Fruit fly (Drosophila melanogaster): ENCODE results near the gene Tpt.
A peak's percentile ranks its signal among the peaks of the same experiment; 100 is the strongest.

Tpt gene

DNA sequence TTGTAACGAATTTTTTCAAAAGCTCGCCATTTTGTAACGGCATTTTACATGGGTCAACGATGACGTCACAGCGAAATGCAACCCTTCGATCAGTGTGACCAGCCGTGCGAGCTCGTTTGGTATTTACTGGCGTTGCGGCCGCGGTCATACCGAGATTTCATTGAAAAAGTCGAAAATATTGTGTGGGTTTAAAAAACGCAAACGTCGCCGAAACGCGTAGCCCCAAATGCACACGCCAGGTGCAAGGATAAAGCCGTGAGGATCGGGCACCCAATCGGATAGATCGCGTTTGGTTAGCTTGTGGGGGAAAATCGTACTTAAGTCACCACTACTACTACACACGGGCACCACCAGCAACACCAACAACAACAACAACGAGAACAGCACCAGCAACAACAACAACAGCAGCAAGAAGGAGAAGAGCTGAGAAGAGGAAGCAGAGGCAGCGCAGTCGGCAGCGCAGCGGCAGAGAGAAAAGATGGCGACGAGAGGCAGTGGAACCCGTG, 19.8 kb upstream of the Tpt start, which contains the start of gene Cbl (continued):
- TF ChIP-seq CG10267 (tag; optimal IDR thresholded peaks at IDR 0.05), result peak; percentile 73
- TF ChIP-seq zen2 (GFP tag; IDR thresholded peaks at IDR 0.05; ENCODE audit: partially characterized antibody), result no peak
- no peak for TF ChIP-seq CG16813 (GFP tag; IDR thresholded peaks at IDR 0.05; ENCODE audit: partially characterized antibody)
- TF ChIP-seq Sox100B (GFP tag; optimal IDR thresholded peaks at IDR 0.05), result no peak
- TF ChIP-seq CG6689 (GFP tag; IDR thresholded peaks at IDR 0.05), result no peak
- peak; percentile 67 for TF ChIP-seq sens (GFP tag)
- peak; percentile 22; the same call in 1 of the 3 replicates for TF ChIP-seq knrl (GFP tag; IDR thresholded peaks at IDR 0.05; ENCODE audit: partially characterized antibody)
- TF ChIP-seq Fer2 (tag; optimal IDR thresholded peaks at IDR 0.05), result no peak
- no peak for TF ChIP-seq CG7963 (GFP tag; IDR thresholded peaks at IDR 0.05; ENCODE audit: partially characterized antibody)
- TF ChIP-seq CG17568 (GFP tag; optimal IDR thresholded peaks at IDR 0.05), result no peak
- no peak for TF ChIP-seq fd96Cb (tag; optimal IDR thresholded peaks at IDR 0.05)
- peak; percentile 55 for TF ChIP-seq Ets65A (GFP tag)
- no peak for TF ChIP-seq CG31224 (GFP tag; IDR thresholded peaks at IDR 0.05)
- TF ChIP-seq CHES-1-like (GFP tag; optimal IDR thresholded peaks at IDR 0.05), result peak; percentile 25
- no peak for TF ChIP-seq CG12236 (GFP tag; optimal IDR thresholded peaks at IDR 0.05)
- peak in 1 of 2 experiments; percentile 23 for TF ChIP-seq insv (GFP tag; optimal IDR thresholded peaks at IDR 0.05)
- TF ChIP-seq Lhr (GFP tag; optimal IDR thresholded peaks at IDR 0.05), result peak; percentile 84
- TF ChIP-seq Bgb (GFP tag; IDR thresholded peaks at IDR 0.05; ENCODE audit: partially characterized antibody), result peak; percentile 49; the same call in 1 of the 2 replicates
- TF ChIP-seq Bteb2 (GFP tag; optimal IDR thresholded peaks at IDR 0.05), result no peak
- TF ChIP-seq CG5245 (GFP tag; optimal IDR thresholded peaks at IDR 0.05), result no peak
- peak; percentile 1 for TF ChIP-seq CG13296 (GFP tag; optimal IDR thresholded peaks at IDR 0.05)
- no peak for TF ChIP-seq CG18764 (GFP tag; optimal IDR thresholded peaks at IDR 0.05)
- no peak for TF ChIP-seq CG11696 (GFP tag; IDR thresholded peaks at IDR 0.05)
- TF ChIP-seq Side (GFP tag; optimal IDR thresholded peaks at IDR 0.05), result peak; percentile 6
- no peak for TF ChIP-seq Oli (tag; optimal IDR thresholded peaks at IDR 0.05)
- TF ChIP-seq CG31365 (tag; optimal IDR thresholded peaks at IDR 0.05), result peak; percentile 12
- TF ChIP-seq ftz-f1 (GFP tag; optimal IDR thresholded peaks at IDR 0.05), result peak; percentile 58
- peak; percentile 55 for TF ChIP-seq unc-4 (GFP tag; IDR thresholded peaks at IDR 0.05; ENCODE audit: partially characterized antibody)
- no peak for TF ChIP-seq CG32772 (GFP tag; IDR thresholded peaks at IDR 0.05)
- no peak for TF ChIP-seq grau (tag; optimal IDR thresholded peaks at IDR 0.05)
- TF ChIP-seq Tbp (GFP tag; optimal IDR thresholded peaks at IDR 0.05), result no peak
- TF ChIP-seq MBD-R2 (GFP tag; IDR thresholded peaks at IDR 0.05), result peak; percentile 60
- no peak for TF ChIP-seq CG17361 (GFP tag; IDR thresholded peaks at IDR 0.05)
- TF ChIP-seq yki (optimal IDR thresholded peaks at IDR 0.05), result no peak
- TF ChIP-seq klu (GFP tag; IDR thresholded peaks at IDR 0.05), result no peak
- TF ChIP-seq C15 (GFP tag; IDR thresholded peaks at IDR 0.05), result no peak

DNA sequence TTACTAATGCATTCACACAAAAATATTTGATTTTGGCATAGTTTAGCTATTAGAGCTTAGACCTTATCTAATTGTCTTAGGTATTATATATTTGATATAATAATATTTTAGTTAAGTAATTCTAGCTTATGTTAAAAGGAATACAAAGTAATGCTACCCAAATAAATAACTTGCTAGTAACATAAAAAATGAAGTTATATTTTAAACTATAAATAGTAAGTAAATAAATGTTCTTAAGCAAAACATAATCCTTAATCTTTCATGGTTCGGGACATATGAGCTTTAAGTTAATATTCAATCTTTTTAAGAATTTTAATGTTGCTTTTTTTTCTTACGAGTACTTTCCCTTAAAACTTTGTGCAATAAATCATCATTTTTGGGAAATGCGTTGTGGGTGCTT, 18.1 kb upstream of the Tpt start:
- no peak for TF ChIP-seq dan (GFP tag; IDR thresholded peaks at IDR 0.05)
- peak; percentile 21 for TF ChIP-seq CoRest (tag; optimal IDR thresholded peaks at IDR 0.05)
- TF ChIP-seq Abd-B (GFP tag; optimal IDR thresholded peaks at IDR 0.05), result no peak
- TF ChIP-seq MBD-R2 (GFP tag; IDR thresholded peaks at IDR 0.05), result no peak
- TF ChIP-seq Blimp-1 (GFP tag; optimal IDR thresholded peaks at IDR 0.05), result peak; percentile 13
- peak; percentile 7 for TF ChIP-seq CG17385 (GFP tag; optimal IDR thresholded peaks at IDR 0.05)
- peak; percentile 43 for TF ChIP-seq CG7556 (GFP tag; optimal IDR thresholded peaks at IDR 0.05)
- TF ChIP-seq fd96Cb (tag; optimal IDR thresholded peaks at IDR 0.05), result peak; percentile 10
- 0 out of 2 replicates have a peak, but pooled peaks have one; percentile 4 for TF ChIP-seq Drgx (GFP tag; IDR thresholded peaks at IDR 0.05)
- no peak for TF ChIP-seq CG10431 (GFP tag; optimal IDR thresholded peaks at IDR 0.05)
- TF ChIP-seq CG18262 (tag; optimal IDR thresholded peaks at IDR 0.05), result peak; percentile 70
- TF ChIP-seq Doc2 (GFP tag; IDR thresholded peaks at IDR 0.05), result no peak
- no peak for TF ChIP-seq CG1603 (tag; optimal IDR thresholded peaks at IDR 0.05)
- TF ChIP-seq CG11085 (GFP tag; IDR thresholded peaks at IDR 0.05), result no peak
- TF ChIP-seq gem (tag; optimal IDR thresholded peaks at IDR 0.05), result peak; percentile 50
- peak in 1 of 3 experiments; percentile 38 for TF ChIP-seq lola (GFP tag; optimal IDR thresholded peaks at IDR 0.05)
- peak; percentile 25 for TF ChIP-seq Ssrp (tag; optimal IDR thresholded peaks at IDR 0.05)
- peak; percentile 40 for TF ChIP-seq CG10979 (tag; optimal IDR thresholded peaks at IDR 0.05)

All from whole organism, embryonic.